Fruit fly (Drosophila melanogaster): ENCODE data around the gene CG5921.

DNA sequence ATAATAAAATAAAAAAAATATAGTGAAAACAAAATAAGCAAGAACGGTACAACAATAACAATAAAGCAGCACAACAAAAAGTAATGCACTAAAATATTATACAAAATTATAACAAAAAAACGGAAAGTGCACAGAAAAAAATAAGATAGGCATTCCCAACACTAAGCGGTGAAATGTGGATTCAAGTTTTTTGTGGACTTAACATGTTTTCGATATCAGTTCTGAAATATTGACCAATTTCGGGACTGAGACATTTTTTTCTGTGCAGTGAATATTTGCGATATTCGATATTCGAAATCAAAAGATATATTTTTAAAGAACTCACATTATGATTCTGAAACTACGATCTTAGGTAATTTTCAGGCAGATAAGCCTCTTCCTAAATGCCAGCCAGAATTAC lies 43.5 kb downstream of the CG5921 start:
- TF ChIP-seq CG8478 (optimal IDR thresholded peaks at IDR 0.05) (no peak), usp (GFP tag; optimal IDR thresholded peaks at IDR 0.05) (no peak)

All from whole organism.